Fruit fly (Drosophila melanogaster): ENCODE data around the gene RpL7-like.
A peak's percentile ranks its signal among the peaks of the same experiment; 100 is the strongest.

The RpL7-like gene

DNA sequence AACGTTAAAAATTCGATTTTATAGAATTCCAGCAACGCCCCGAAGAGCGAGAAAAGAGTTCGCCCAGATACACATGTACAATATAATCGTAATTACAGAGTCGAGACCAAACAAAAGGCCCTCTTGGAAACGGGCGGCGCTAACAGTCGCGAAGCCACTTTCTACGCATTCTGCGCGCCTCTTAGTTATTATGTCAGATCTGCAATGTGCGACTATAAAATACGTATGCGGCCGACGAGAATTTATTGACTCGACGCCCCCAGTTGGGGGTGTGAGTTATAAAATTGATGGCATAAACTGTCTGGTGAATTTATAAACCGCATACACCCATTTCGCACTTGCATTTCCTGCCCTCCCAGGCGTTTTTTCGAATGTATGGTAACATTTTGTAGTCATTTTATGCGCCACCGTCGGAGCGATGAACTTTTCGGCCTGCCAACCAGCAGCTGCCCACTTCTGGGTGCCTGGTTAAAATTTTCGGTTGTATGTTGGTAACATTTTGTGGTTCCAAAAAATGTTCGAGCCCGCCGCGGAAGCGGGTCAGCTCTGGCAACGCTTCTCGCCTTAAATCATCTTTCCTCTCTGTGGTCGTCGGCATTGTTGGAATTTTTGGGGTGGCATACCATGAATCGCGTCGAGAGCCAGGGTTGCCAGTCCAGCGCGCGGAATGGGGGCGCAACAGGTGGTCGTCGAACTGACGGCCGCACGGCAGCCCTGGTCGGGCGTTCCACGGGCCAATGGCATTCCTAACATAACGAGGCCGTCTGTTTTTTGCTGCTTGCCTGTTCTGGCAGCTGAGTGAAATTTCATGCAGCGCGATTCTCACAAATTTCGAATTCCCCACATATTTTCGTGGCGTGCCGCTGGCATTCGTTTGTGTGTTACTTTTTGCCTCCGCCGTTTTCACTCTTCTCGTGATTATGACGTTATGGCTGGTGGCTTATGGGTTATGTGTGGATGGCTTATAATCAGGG is 44.2 kb upstream of the RpL7-like start (continued):
- TF ChIP-seq gro (GFP tag; optimal IDR thresholded peaks at IDR 0.05) (peak; percentile 67), Usf (GFP tag; optimal IDR thresholded peaks at IDR 0.05) (peak; percentile 30), CG10543 (GFP tag; optimal IDR thresholded peaks at IDR 0.05) (peak; percentile 99), inv (GFP tag; IDR thresholded peaks at IDR 0.05; ENCODE audit: partially characterized antibody) (no peak), Meics (GFP tag; optimal IDR thresholded peaks at IDR 0.05) (peak; percentile 83), CG11504 (tag; optimal IDR thresholded peaks at IDR 0.05) (peak; percentile 80), CG2889 (GFP tag; IDR thresholded peaks at IDR 0.05) (no peak), psq (GFP tag; optimal IDR thresholded peaks at IDR 0.05) (no peak), BEAF-32 (GFP tag; optimal IDR thresholded peaks at IDR 0.05) (peak; percentile 29), CG32772 (GFP tag; IDR thresholded peaks at IDR 0.05) (no peak), HmgD (GFP tag; optimal IDR thresholded peaks at IDR 0.05) (peak; percentile 54), CG32532 (GFP tag; IDR thresholded peaks at IDR 0.05) (no peak), Atf-2 (GFP tag; optimal IDR thresholded peaks at IDR 0.05) (peak; percentile 57), CG10366 (GFP tag; IDR thresholded peaks at IDR 0.05) (no peak), bigmax (GFP tag; optimal IDR thresholded peaks at IDR 0.05) (peak; percentile 56), Mad (GFP tag; optimal IDR thresholded peaks at IDR 0.05) (peak; percentile 80), Gsc (GFP tag; IDR thresholded peaks at IDR 0.05) (no peak), wek (GFP tag; optimal IDR thresholded peaks at IDR 0.05) (peak; percentile 69), Rfx (GFP tag; IDR thresholded peaks at IDR 0.05) (no peak), CG4424 (GFP tag; optimal IDR thresholded peaks at IDR 0.05) (peak; percentile 70), btn (GFP tag; optimal IDR thresholded peaks at IDR 0.05) (peak; percentile 66), Sox102F (GFP tag; optimal IDR thresholded peaks at IDR 0.05) (peak; percentile 57), lmd (GFP tag; IDR thresholded peaks at IDR 0.05) (no peak), Med (GFP tag) (peak; percentile 98), CG1602 (GFP tag; optimal IDR thresholded peaks at IDR 0.05) (no peak), nerfin-2 (GFP tag; IDR thresholded peaks at IDR 0.05; ENCODE audit: partially characterized antibody) (no peak), Dip2 (GFP tag; IDR thresholded peaks at IDR 0.05) (no peak), Xrp1 (GFP tag; IDR thresholded peaks at IDR 0.05) (no peak), CG10654 (GFP tag; optimal IDR thresholded peaks at IDR 0.05) (peak; percentile 60), NK7.1 (GFP tag; optimal IDR thresholded peaks at IDR 0.05) (peak; percentile 68), eve (GFP tag; optimal IDR thresholded peaks at IDR 0.05) (no peak), dmrt11E (tag; optimal IDR thresholded peaks at IDR 0.05) (no peak), jing (GFP tag; optimal IDR thresholded peaks at IDR 0.05) (no peak), pb (GFP tag; optimal IDR thresholded peaks at IDR 0.05) (peak; percentile 78), CG15479 (GFP tag; optimal IDR thresholded peaks at IDR 0.05) (peak; percentile 90), hkb (optimal IDR thresholded peaks at IDR 0.05) (peak; percentile 58), hkb (GFP tag; IDR thresholded peaks at IDR 0.05) (no peak), vvl (GFP tag; IDR thresholded peaks at IDR 0.05) (no peak), B-H2 (GFP tag; optimal IDR thresholded peaks at IDR 0.05) (peak; percentile 74), gem (tag; optimal IDR thresholded peaks at IDR 0.05) (peak; percentile 65), Poxn (GFP tag; IDR thresholded peaks at IDR 0.05) (no peak), CTCF (GFP tag; optimal IDR thresholded peaks at IDR 0.05) (peak; percentile 64), lov (optimal IDR thresholded peaks at IDR 0.05) (no peak), lov (GFP tag; IDR thresholded peaks at IDR 0.05) (no peak), ac (GFP tag; optimal IDR thresholded peaks at IDR 0.05) (peak; percentile 0), otp (GFP tag; IDR thresholded peaks at IDR 0.05) (no peak), sd (tag; optimal IDR thresholded peaks at IDR 0.05) (peak; percentile 100), sima (GFP tag; optimal IDR thresholded peaks at IDR 0.05) (no peak), zfh1 (GFP tag; IDR thresholded peaks at IDR 0.05) (no peak), CG9215 (GFP tag; IDR thresholded peaks at IDR 0.05) (no peak), sens (GFP tag) (peak; percentile 97)

Data from whole organism, embryonic.